Worm (Caenorhabditis elegans): ENCODE results near the gene molo-1.

- no peak for TF ChIP-seq F57A8.1 (GFP tag; optimal IDR thresholded peaks at IDR 0.05)
- TF ChIP-seq nhr-90 (tag; optimal IDR thresholded peaks at IDR 0.05) = no peak
- no peak for TF ChIP-seq ztf-6 (GFP tag; IDR thresholded peaks at IDR 0.05)
- peak; percentile 48 for TF ChIP-seq ama-1 (optimal IDR thresholded peaks at IDR 0.05)
- no peak for TF ChIP-seq ama-1 (GFP tag; optimal IDR thresholded peaks at IDR 0.05)
- TF ChIP-seq pha-4 (tag; optimal IDR thresholded peaks at IDR 0.05) = no peak
- no peak for TF ChIP-seq nfya-1 (tag; optimal IDR thresholded peaks at IDR 0.05; ENCODE audit: borderline replicate concordance, insufficient read depth)
- TF ChIP-seq sdz-38 (tag; optimal IDR thresholded peaks at IDR 0.05) = no peak
- TF ChIP-seq ceh-40 (GFP tag; IDR thresholded peaks at IDR 0.05) = no peak
- TF ChIP-seq tbp1 (GFP tag; optimal IDR thresholded peaks at IDR 0.05) = no peak
- TF ChIP-seq nhr-27 (tag; optimal IDR thresholded peaks at IDR 0.05) = no peak
- no peak for TF ChIP-seq let-607 (tag; optimal IDR thresholded peaks at IDR 0.05)
- no peak for TF ChIP-seq ztf-28 (GFP tag; IDR thresholded peaks at IDR 0.05)
- no peak for TF ChIP-seq egl-44 (GFP tag; IDR thresholded peaks at IDR 0.05)
- TF ChIP-seq unc-62 (GFP tag; optimal IDR thresholded peaks at IDR 0.05) = no peak
These were observed 20.6 kb downstream of the molo-1 start for ce11 chrIII:5594350-5594749.

Measured in whole organism, young adult.